Fruit fly (Drosophila melanogaster) whole organism, prepupa: ENCODE measurements around the gene CG42671.
A peak's percentile ranks its signal among the peaks of the same experiment; 100 is the strongest.

Experiments used
- Blimp-1 ChIP-seq: fragments of 200-800 bp; sonication (Bioruptor generic); optimal IDR thresholded peaks from 3 replicates; lab custom pipeline; 2017; ENCODE audit warnings: missing biosample characterization, missing genetic modification characterization, mild to moderate bottlenecking, moderate library complexity, missing genetic modification reagents
- CG10631 ChIP-seq: fragments of 200-800 bp; sonication (Bioruptor generic); optimal IDR thresholded peaks from 2 replicates; lab custom pipeline; 2016; ENCODE audit warnings: missing biosample characterization, missing genetic modification characterization
- CG10669 ChIP-seq: fragments of 200-800 bp; sonication (Bioruptor generic); optimal IDR thresholded peaks from 3 replicates; lab custom pipeline; 2018; ENCODE audit warnings: missing biosample characterization, mild to moderate bottlenecking, missing genetic modification characterization, moderate library complexity
- CG11294 ChIP-seq: fragments of 200-800 bp; sonication (Bioruptor generic); IDR thresholded peaks from 2 replicates; pipeline ENCODE4 v1.3.6; 2022; ENCODE audit warnings: missing biosample characterization, missing genetic modification characterization
- CG11762 ChIP-seq: fragments of 200-800 bp; sonication (Bioruptor generic); optimal IDR thresholded peaks from 3 replicates; lab custom pipeline; 2016; ENCODE audit warnings: missing biosample characterization, missing genetic modification characterization; ENCODE audit not compliant: insufficient read depth
- CG11902 ChIP-seq: fragments of 200-800 bp; sonication (Bioruptor generic); optimal IDR thresholded peaks from 3 replicates; lab custom pipeline; 2016; ENCODE audit warnings: missing biosample characterization, missing genetic modification characterization
- CG1621 ChIP-seq: fragments of 200-800 bp; sonication (Bioruptor generic); optimal IDR thresholded peaks from 3 replicates; lab custom pipeline; 2018; ENCODE audit warnings: missing biosample characterization, mild to moderate bottlenecking, missing genetic modification characterization
- CG31627 ChIP-seq: fragments of 200-800 bp; sonication (Bioruptor generic); optimal IDR thresholded peaks from 3 replicates; lab custom pipeline; 2016; ENCODE audit warnings: missing biosample characterization, missing genetic modification characterization
- CG4318 ChIP-seq: fragments of 200-800 bp; sonication (Bioruptor generic); optimal IDR thresholded peaks from 3 replicates; lab custom pipeline; 2017; ENCODE audit warnings: missing biosample characterization, mild to moderate bottlenecking, missing genetic modification characterization
- CG6163 ChIP-seq: fragments of 200-800 bp; sonication (Bioruptor generic); IDR thresholded peaks from 3 replicates; pipeline ENCODE4 v1.3.6; 2022; ENCODE audit warnings: missing biosample characterization, missing genetic modification characterization
- CG6276 ChIP-seq: fragments of 200-800 bp; sonication (Bioruptor generic); optimal IDR thresholded peaks from 2 replicates; lab custom pipeline; 2017; ENCODE audit warnings: missing biosample characterization, mild to moderate bottlenecking, missing genetic modification characterization
- CG6792 ChIP-seq: fragments of 200-800 bp; sonication (Bioruptor generic); optimal IDR thresholded peaks from 3 replicates; lab custom pipeline; 2016; ENCODE audit warnings: missing biosample characterization, missing genetic modification characterization
- CG6854 ChIP-seq: fragments of 200-800 bp; sonication (Bioruptor generic); optimal IDR thresholded peaks from 2 replicates; lab custom pipeline; 2017; ENCODE audit warnings: missing biosample characterization, mild to moderate bottlenecking, missing genetic modification characterization
- CG7368 ChIP-seq: fragments of 200-800 bp; sonication (Bioruptor generic); optimal IDR thresholded peaks from 3 replicates; lab custom pipeline; 2016; ENCODE audit warnings: missing biosample characterization, missing genetic modification characterization
- CG8119 ChIP-seq: fragments of 200-800 bp; sonication (Bioruptor generic); IDR thresholded peaks from 3 replicates; pipeline ENCODE4 v1.3.6; 2022; ENCODE audit warnings: missing biosample characterization, missing genetic modification characterization
- CG8319 ChIP-seq: fragments of 200-800 bp; sonication (Bioruptor generic); optimal IDR thresholded peaks from 3 replicates; lab custom pipeline; 2016; ENCODE audit warnings: missing biosample characterization, missing genetic modification characterization
- CG8632 ChIP-seq: fragments of 200-800 bp; sonication (Bioruptor generic); optimal IDR thresholded peaks from 3 replicates; lab custom pipeline; 2016; ENCODE audit warnings: missing biosample characterization, missing genetic modification characterization
- CG9139 ChIP-seq: fragments of 200-800 bp; sonication (Bioruptor generic); optimal IDR thresholded peaks from 3 replicates; lab custom pipeline; 2017; ENCODE audit warnings: missing biosample characterization, mild to moderate bottlenecking, missing genetic modification characterization
- Eip78C ChIP-seq: fragments of 200-800 bp; sonication (Bioruptor generic); peaks from one replicate; lab custom pipeline; 2016; ENCODE audit warnings: missing biosample characterization, missing genetic modification characterization
- Ets21C ChIP-seq: fragments of 200-800 bp; sonication (Bioruptor generic); optimal IDR thresholded peaks from 3 replicates; lab custom pipeline; 2016; ENCODE audit warnings: missing biosample characterization, missing genetic modification characterization
- Hr39 ChIP-seq: fragments of 200-800 bp; sonication (Bioruptor generic); optimal IDR thresholded peaks from 2 replicates; lab custom pipeline; 2016; ENCODE audit warnings: missing biosample characterization, missing genetic modification characterization
- Hr4 ChIP-seq: fragments of 200-800 bp; sonication (Bioruptor generic); optimal IDR thresholded peaks from 3 replicates; lab custom pipeline; 2016; ENCODE audit warnings: missing biosample characterization, missing genetic modification characterization
- Lpt ChIP-seq: fragments of 200-800 bp; sonication (Bioruptor generic); optimal IDR thresholded peaks from 3 replicates; lab custom pipeline; 2016; ENCODE audit warnings: missing biosample characterization, missing genetic modification characterization
- Met ChIP-seq: fragments of 200-800 bp; sonication (Bioruptor generic); optimal IDR thresholded peaks from 3 replicates; lab custom pipeline; 2016; ENCODE audit warnings: missing biosample characterization, missing genetic modification characterization
- Smox ChIP-seq: fragments of 200-800 bp; sonication (Bioruptor generic); optimal IDR thresholded peaks from 3 replicates; lab custom pipeline; 2016; ENCODE audit warnings: missing biosample characterization, missing genetic modification characterization
- Sox14 ChIP-seq: fragments of 200-800 bp; sonication (Bioruptor generic); optimal IDR thresholded peaks from 3 replicates; lab custom pipeline; 2016; ENCODE audit warnings: missing biosample characterization, missing genetic modification characterization
- Sox15 ChIP-seq: fragments of 200-800 bp; sonication (Bioruptor generic); optimal IDR thresholded peaks from 3 replicates; lab custom pipeline; 2016; ENCODE audit warnings: missing biosample characterization, missing genetic modification characterization
- achi ChIP-seq: fragments of 200-800 bp; sonication (Bioruptor generic); optimal IDR thresholded peaks from 3 replicates; lab custom pipeline; 2016; ENCODE audit warnings: missing biosample characterization, missing genetic modification characterization
- acj6 ChIP-seq: fragments of 200-800 bp; sonication (Bioruptor generic); optimal IDR thresholded peaks from 3 replicates; lab custom pipeline; 2016; ENCODE audit warnings: missing biosample characterization, missing genetic modification characterization
- dac ChIP-seq: fragments of 200-800 bp; sonication (Bioruptor generic); optimal IDR thresholded peaks from 2 replicates; lab custom pipeline; 2017; ENCODE audit warnings: missing biosample characterization, mild to moderate bottlenecking, missing genetic modification characterization
- dsx ChIP-seq: fragments of 200-800 bp; optimal IDR thresholded peaks from 3 replicates; lab custom pipeline; 2019; ENCODE audit warnings: missing biosample characterization, mild to moderate bottlenecking, missing genetic modification characterization, moderate library complexity; ENCODE audit not compliant: poor library complexity, severe bottlenecking
- fd59A ChIP-seq: fragments of 200-800 bp; sonication (Bioruptor generic); optimal IDR thresholded peaks from 2 replicates; lab custom pipeline; 2017; ENCODE audit warnings: missing biosample characterization, mild to moderate bottlenecking, missing genetic modification characterization, missing genetic modification reagents
- fd85E ChIP-seq: fragments of 200-800 bp; sonication (Bioruptor generic); optimal IDR thresholded peaks from 3 replicates; lab custom pipeline; 2016; ENCODE audit warnings: missing biosample characterization, missing genetic modification characterization
- net ChIP-seq: fragments of 200-800 bp; sonication (Bioruptor generic); optimal IDR thresholded peaks from 3 replicates; lab custom pipeline; 2016; ENCODE audit warnings: missing biosample characterization, missing genetic modification characterization
- pdm3 ChIP-seq: fragments of 200-800 bp; sonication (Bioruptor generic); optimal IDR thresholded peaks from 3 replicates; lab custom pipeline; 2016; ENCODE audit warnings: missing biosample characterization, missing genetic modification characterization
- salr ChIP-seq, 2 experiments: fragments of 200-800 bp; sonication (Bioruptor generic); optimal IDR thresholded peaks; 3 replicates each; lab custom pipeline; 2016 to 2018; ENCODE audit warnings: missing biosample characterization in 2 of 2, missing genetic modification characterization in 2 of 2, mild to moderate bottlenecking in 1 of 2
- ss ChIP-seq, 2 experiments: fragments of 200-800 bp; sonication (Bioruptor generic); optimal IDR thresholded peaks; 2 replicates in 1 of 2; 3 replicates in 1 of 2; lab custom pipeline; 2017 to 2018; ENCODE audit warnings: mild to moderate bottlenecking in 2 of 2, missing biosample characterization in 2 of 2, missing genetic modification characterization in 2 of 2, moderate library complexity in 1 of 2
- topi ChIP-seq: fragments of 200-800 bp; sonication (Bioruptor generic); optimal IDR thresholded peaks from 3 replicates; lab custom pipeline; 2016; ENCODE audit warnings: missing biosample characterization, missing genetic modification characterization
- vri ChIP-seq: fragments of 200-800 bp; sonication (Bioruptor generic); optimal IDR thresholded peaks from 3 replicates; lab custom pipeline; 2016; ENCODE audit warnings: missing biosample characterization, mild to moderate bottlenecking, missing genetic modification characterization

The CG42671 gene

DNA sequence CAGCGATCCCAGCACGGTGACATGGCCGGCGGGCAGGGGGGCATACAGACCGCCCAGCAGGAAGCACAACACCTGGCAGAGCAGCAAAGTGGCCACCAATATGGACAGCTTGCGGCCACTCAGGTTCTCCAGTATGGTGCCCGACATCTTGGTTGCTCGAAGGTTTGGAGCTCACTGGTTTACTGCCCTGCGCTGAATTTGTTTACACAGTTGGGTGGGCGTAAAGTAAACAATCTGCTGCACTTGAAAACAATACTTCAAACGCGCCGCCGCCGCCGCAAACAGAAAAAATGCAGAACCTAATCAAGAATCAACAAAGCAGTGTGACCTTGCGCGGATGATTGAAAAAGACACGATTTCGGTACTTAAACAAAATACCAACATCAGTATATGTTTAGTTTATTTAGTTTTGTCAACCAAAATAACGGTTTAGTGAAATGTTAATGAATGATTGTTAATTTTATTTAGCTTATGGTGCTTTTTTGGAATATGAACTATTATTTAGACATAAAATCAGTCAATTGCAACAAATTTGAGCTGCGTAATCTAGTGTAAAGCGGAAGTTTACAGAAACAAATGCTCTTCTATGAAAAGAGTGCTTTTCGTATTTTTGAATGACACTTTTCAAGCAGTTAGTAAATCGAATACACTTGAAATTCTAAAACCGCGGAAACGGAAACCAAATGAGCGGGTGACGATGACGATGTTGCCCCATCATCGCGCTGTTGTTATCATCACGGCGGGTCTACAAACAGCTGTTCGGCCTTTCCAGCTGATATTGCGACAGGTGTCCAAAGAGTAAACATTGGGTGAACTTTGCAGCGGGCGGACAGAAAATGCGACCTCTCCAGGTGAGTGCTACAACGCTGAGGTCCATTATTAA is 44.8 kb upstream of the CG42671 start, which contains the start of the genes wls and Adck5 (continued):
- peak; percentile 76 for TF ChIP-seq net (GFP tag; lab: Kevin White, UChicago)
- TF ChIP-seq acj6 = no peak
- no peak for TF ChIP-seq CG8119 (GFP tag; lab: Robert Waterston, UW)
- TF ChIP-seq CG6854 (GFP tag; lab: Kevin White, UChicago) = peak; percentile 67
- TF ChIP-seq CG31627 (GFP tag; lab: Kevin White, UChicago) = peak; percentile 38
- TF ChIP-seq CG6792 (GFP tag; lab: Kevin White, UChicago) = peak; percentile 59
- no peak for TF ChIP-seq Lpt
- peak; percentile 61 for TF ChIP-seq CG1621 (tag; lab: Kevin White, UChicago)
- peak; percentile 87 for TF ChIP-seq Eip78C
- TF ChIP-seq CG10631 (GFP tag; lab: Kevin White, UChicago) = no peak
- peak; percentile 52 for TF ChIP-seq CG8632 (GFP tag; lab: Kevin White, UChicago)
- TF ChIP-seq CG6163 (GFP tag; lab: Robert Waterston, UW) = peak; percentile 71
- TF ChIP-seq CG10669 (GFP tag; lab: Kevin White, UChicago) = no peak
- TF ChIP-seq CG11902 (GFP tag; lab: Kevin White, UChicago) = no peak
- TF ChIP-seq Sox14 (GFP tag; lab: Kevin White, UChicago) = no peak
- no peak for TF ChIP-seq Hr4
- TF ChIP-seq CG9139 (GFP tag; lab: Kevin White, UChicago) = peak; percentile 45
- TF ChIP-seq Sox15 = no peak
- no peak for TF ChIP-seq dac (GFP tag; lab: Kevin White, UChicago)
- peak; percentile 46 for TF ChIP-seq fd85E (GFP tag; lab: Kevin White, UChicago)
- TF ChIP-seq achi (GFP tag; lab: Kevin White, UChicago) = peak; percentile 77
- no peak for TF ChIP-seq vri (GFP tag; lab: Kevin White, UChicago)
- TF ChIP-seq Ets21C = no peak
- TF ChIP-seq fd59A (GFP tag; lab: Kevin White, UChicago) = no peak
- no peak for TF ChIP-seq Met (GFP tag; lab: Kevin White, UChicago)
- no peak for TF ChIP-seq CG6276
- TF ChIP-seq Hr39 (GFP tag; lab: Kevin White, UChicago) = peak; percentile 32

DNA sequence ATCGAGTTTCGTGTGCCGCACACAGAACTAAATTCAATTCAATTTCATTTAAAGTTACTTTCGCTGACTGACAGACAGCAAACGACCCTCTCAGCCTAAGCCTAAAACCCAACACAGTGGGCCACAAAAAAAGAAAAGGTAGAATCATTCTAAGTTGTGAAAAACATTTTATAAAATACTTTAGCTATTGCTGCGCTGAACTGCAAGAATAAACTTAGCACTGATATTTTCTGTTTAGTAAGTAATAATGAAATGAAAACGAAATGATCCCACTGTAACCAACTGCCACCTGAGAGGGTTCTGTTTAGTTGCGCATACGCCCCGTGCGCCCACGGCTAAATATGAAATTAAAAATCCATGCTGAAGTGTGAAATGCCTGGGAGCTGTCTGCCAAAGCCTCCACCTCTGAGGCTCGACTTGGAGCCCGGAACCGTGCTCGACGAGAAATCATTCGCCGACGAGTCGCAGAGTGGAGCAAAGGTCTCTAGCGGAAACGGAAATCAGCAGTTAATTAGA is 41.2 kb upstream of the CG42671 start, which contains the start of gene CG14142:
TSS of gene CG14142 (plus strand) at position 466 of the 516 bp plus-strand sequence.
- TF ChIP-seq CG6163 (GFP tag; lab: Robert Waterston, UW) (0 out of 3 replicates have a peak, but pooled peaks have one; percentile 36), pdm3 (GFP tag; lab: Kevin White, UChicago) (peak; percentile 4), fd85E (GFP tag; lab: Kevin White, UChicago) (no peak), Eip78C (peak; percentile 69)

DNA sequence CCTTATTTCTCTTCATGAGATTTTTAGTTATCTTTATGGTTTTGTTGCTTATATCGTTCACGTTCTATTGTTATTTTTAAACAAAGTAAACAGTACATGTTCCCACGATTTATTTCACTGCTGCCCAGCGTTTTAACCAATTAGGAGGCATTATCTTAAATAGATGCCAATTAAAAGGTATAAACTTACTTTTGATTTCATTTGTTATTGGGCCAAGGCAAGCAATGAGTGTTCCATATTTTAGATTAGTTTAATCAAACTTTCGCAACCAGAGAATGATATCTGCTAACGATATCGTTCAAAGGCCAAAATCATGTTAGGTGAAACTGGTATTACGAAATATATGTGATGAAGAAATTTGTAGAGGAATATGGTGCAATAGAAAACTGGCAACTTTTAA is 31.3 kb upstream of the CG42671 start:
- TF ChIP-seq Blimp-1 (GFP tag; lab: Kevin White, UChicago) = no peak
- no peak for TF ChIP-seq CG8319 (GFP tag; lab: Kevin White, UChicago)
- no peak for TF ChIP-seq dsx (GFP tag; lab: Kevin White, UChicago)
- no peak for TF ChIP-seq CG7368
- TF ChIP-seq Hr4 = no peak
- TF ChIP-seq fd85E (GFP tag; lab: Kevin White, UChicago) = no peak
- no peak for TF ChIP-seq CG11762
- no peak for TF ChIP-seq CG4318
- no peak for TF ChIP-seq Met (GFP tag; lab: Kevin White, UChicago)
- TF ChIP-seq CG8632 (GFP tag; lab: Kevin White, UChicago) = no peak
- no peak for TF ChIP-seq Smox (GFP tag; lab: Kevin White, UChicago)
- no peak for TF ChIP-seq salr (GFP tag; optimal IDR thresholded peaks at IDR 0.05; lab: Kevin White, UChicago)
- no peak for TF ChIP-seq CG6163 (GFP tag; lab: Robert Waterston, UW)
- TF ChIP-seq ss (GFP tag; optimal IDR thresholded peaks at IDR 0.05; lab: Kevin White, UChicago) = no peak
- TF ChIP-seq CG6276 = no peak
- no peak for TF ChIP-seq CG11294 (GFP tag; lab: Robert Waterston, UW)
- TF ChIP-seq CG11902 (GFP tag; lab: Kevin White, UChicago) = no peak
- no peak for TF ChIP-seq topi
